Fruit fly (Drosophila melanogaster): ENCODE data around the gene Nsf2.

DNA sequence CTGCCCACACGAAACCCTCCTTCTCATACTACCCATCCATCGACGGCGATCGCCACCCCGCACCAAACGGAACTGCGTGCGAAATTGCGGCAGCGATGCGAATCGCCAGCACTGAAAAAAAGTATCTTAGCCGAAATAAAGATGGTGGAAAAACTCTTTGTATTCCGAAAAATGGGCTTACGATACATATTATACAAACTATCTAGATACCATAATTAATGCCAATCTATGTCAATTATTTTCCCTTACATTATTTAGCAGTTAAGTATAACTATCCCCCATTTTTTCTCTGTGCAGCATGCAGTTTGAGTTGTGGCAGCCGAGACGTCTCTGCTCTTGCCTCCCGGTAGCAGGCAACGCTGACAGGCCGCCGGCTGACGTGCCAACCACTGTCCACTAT, 24.0 kb upstream of the Nsf2 start:
- TF ChIP-seq N (GFP tag; optimal IDR thresholded peaks at IDR 0.05) (no peak), brk (GFP tag; optimal IDR thresholded peaks at IDR 0.05) (no peak), ey (GFP tag; optimal IDR thresholded peaks at IDR 0.05) (peak; percentile 65), psq (GFP tag; optimal IDR thresholded peaks at IDR 0.05) (peak; percentile 40)

Data from whole organism, wandering third instar larva.